Worm (Caenorhabditis elegans): ENCODE data around the gene Y71H2AM.11.

The Y71H2AM.11 gene

DNA sequence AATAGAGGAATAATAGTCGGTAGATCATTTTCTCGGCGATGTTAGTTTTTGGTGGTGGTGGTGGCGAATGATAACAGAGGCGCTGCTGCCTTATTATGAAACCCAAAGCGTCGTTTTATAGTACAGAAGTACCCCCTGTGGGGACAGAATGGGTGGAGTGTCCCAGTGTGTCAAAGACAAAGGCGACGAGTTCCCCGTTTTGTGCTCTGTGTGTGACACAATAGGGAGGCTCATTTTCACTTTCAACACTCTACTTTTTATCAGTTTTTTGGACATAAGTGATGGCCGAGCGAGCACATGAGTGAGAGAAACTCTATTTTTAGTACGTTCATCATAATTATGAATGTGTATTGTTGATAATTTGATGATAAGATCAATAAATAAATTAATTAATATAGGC is 35.8 kb upstream of the Y71H2AM.11 start, which contains the start of gene pho-9:
Gene pho-9, minus strand, starts transcription at position 91 of the 400 bp plus-strand sequence.
- TF ChIP-seq egl-18 (GFP tag; IDR thresholded peaks at IDR 0.05): no peak
- no peak for TF ChIP-seq bed-1 (GFP tag; IDR thresholded peaks at IDR 0.05)
- TF ChIP-seq ztf-28 (GFP tag; IDR thresholded peaks at IDR 0.05): no peak
- no peak for TF ChIP-seq him-1 (tag; optimal IDR thresholded peaks at IDR 0.05)
- TF ChIP-seq xnd-1 (tag; optimal IDR thresholded peaks at IDR 0.05): no peak
- TF ChIP-seq cebp-1 (GFP tag; IDR thresholded peaks at IDR 0.05): peak; percentile 88; the same call in 1 of the 2 replicates
- peak; percentile 88 for TF ChIP-seq cebp-1 (tag; optimal IDR thresholded peaks at IDR 0.05)
- TF ChIP-seq Y95B8A.8 (GFP tag; IDR thresholded peaks at IDR 0.05): no peak
- TF ChIP-seq C06A6.2 (GFP tag; conservative IDR thresholded peaks at IDR 0.05): no peak
- TF ChIP-seq lin-35 (GFP tag; optimal IDR thresholded peaks at IDR 0.05): no peak
- no peak for TF ChIP-seq lin-26 (GFP tag; IDR thresholded peaks at IDR 0.05)
- no peak for TF ChIP-seq cebp-2 (GFP tag; IDR thresholded peaks at IDR 0.05)
- TF ChIP-seq athp-1 (tag; optimal IDR thresholded peaks at IDR 0.05): no peak
- TF ChIP-seq let-526 (GFP tag; IDR thresholded peaks at IDR 0.05): no peak
- no peak for TF ChIP-seq snpc-1.3 (tag; optimal IDR thresholded peaks at IDR 0.05; ENCODE audit: insufficient read depth)
- no peak for TF ChIP-seq Y53G8AR.9 (GFP tag; conservative IDR thresholded peaks at IDR 0.05)
- TF ChIP-seq hlh-26 (GFP tag; conservative IDR thresholded peaks at IDR 0.05): no peak
- TF ChIP-seq ztf-22 (GFP tag; optimal IDR thresholded peaks at IDR 0.05): no peak
- TF ChIP-seq ZK185.1 (tag; optimal IDR thresholded peaks at IDR 0.05; ENCODE audit: poor library complexity, severe bottlenecking): no peak
- TF ChIP-seq dox-1 (GFP tag; IDR thresholded peaks at IDR 0.05): peak; percentile 66
- TF ChIP-seq ztf-6 (GFP tag; IDR thresholded peaks at IDR 0.05): no peak
- peak; percentile 97 for TF ChIP-seq nhr-80 (tag; optimal IDR thresholded peaks at IDR 0.05)
- TF ChIP-seq madf-10 (tag; optimal IDR thresholded peaks at IDR 0.05): no peak
- no peak for TF ChIP-seq B0261.1 (tag; optimal IDR thresholded peaks at IDR 0.05)
- 0 out of 2 replicates have a peak, but pooled peaks have one; percentile 44 for TF ChIP-seq B0336.3 (GFP tag; IDR thresholded peaks at IDR 0.05)
- no peak for TF ChIP-seq F22D6.2 (tag; optimal IDR thresholded peaks at IDR 0.05)
- TF ChIP-seq efl-1 (GFP tag; optimal IDR thresholded peaks at IDR 0.05): no peak
- TF ChIP-seq let-607 (tag; optimal IDR thresholded peaks at IDR 0.05): peak in 1 of 2 experiments; percentile 4
- no peak for TF ChIP-seq K12H6.12 (tag; optimal IDR thresholded peaks at IDR 0.05)
- TF ChIP-seq ceh-91 (GFP tag; IDR thresholded peaks at IDR 0.05): no peak
- TF ChIP-seq F23B12.7 (tag; optimal IDR thresholded peaks at IDR 0.05; ENCODE audit: insufficient read depth): no peak
- no peak for TF ChIP-seq nfyb-1 (GFP tag; IDR thresholded peaks at IDR 0.05)
- TF ChIP-seq hrde-1 (tag; optimal IDR thresholded peaks at IDR 0.05; ENCODE audit: borderline replicate concordance): no peak
- no peak for TF ChIP-seq F55B11.4 (tag; optimal IDR thresholded peaks at IDR 0.05; ENCODE audit: borderline replicate concordance, insufficient read depth)
- TF ChIP-seq nhr-27 (tag; optimal IDR thresholded peaks at IDR 0.05): no peak
- no peak for TF ChIP-seq F10E7.11 (tag; optimal IDR thresholded peaks at IDR 0.05)
- TF ChIP-seq ceh-58 (GFP tag; IDR thresholded peaks at IDR 0.05): no peak
- no peak for TF ChIP-seq tbp1 (GFP tag; optimal IDR thresholded peaks at IDR 0.05)
- peak; percentile 39 for TF ChIP-seq attf-5 (GFP tag; optimal IDR thresholded peaks at IDR 0.05)
- TF ChIP-seq mcd-1 (GFP tag; IDR thresholded peaks at IDR 0.05): 0 out of 2 replicates have a peak, but pooled peaks have one; percentile 28
- no peak for TF ChIP-seq K11D2.4 (GFP tag; IDR thresholded peaks at IDR 0.05)
- TF ChIP-seq F57A8.1 (GFP tag; optimal IDR thresholded peaks at IDR 0.05): no peak
- TF ChIP-seq tlf-1 (GFP tag; optimal IDR thresholded peaks at IDR 0.05): no peak
- no peak for TF ChIP-seq unc-130 (GFP tag; optimal IDR thresholded peaks at IDR 0.05)
- no peak for TF ChIP-seq attf-6 (GFP tag; IDR thresholded peaks at IDR 0.05)
- TF ChIP-seq dpl-1 (GFP tag; optimal IDR thresholded peaks at IDR 0.05): no peak
- peak; percentile 4 for TF ChIP-seq unc-62 (GFP tag; optimal IDR thresholded peaks at IDR 0.05)
- TF ChIP-seq atf-7 (tag; optimal IDR thresholded peaks at IDR 0.05): no peak
- no peak for TF ChIP-seq fkh-3 (tag; optimal IDR thresholded peaks at IDR 0.05)

Measured in whole organism, young adult.